Fruit fly (Drosophila melanogaster): ENCODE measurements around the gene CG18135.
A peak's percentile ranks its signal among the peaks of the same experiment; 100 is the strongest.

- TF ChIP-seq CG7368 (GFP tag; optimal IDR thresholded peaks at IDR 0.05) = no peak
- no peak for TF ChIP-seq CG3032 (tag; optimal IDR thresholded peaks at IDR 0.05)
- TF ChIP-seq CG11902 (GFP tag; optimal IDR thresholded peaks at IDR 0.05) = no peak
- TF ChIP-seq CG6854 (GFP tag; optimal IDR thresholded peaks at IDR 0.05) = no peak
- no peak for TF ChIP-seq CG11294 (GFP tag; IDR thresholded peaks at IDR 0.05)
- TF ChIP-seq fd59A (GFP tag; optimal IDR thresholded peaks at IDR 0.05) = no peak
- no peak for TF ChIP-seq Lpt (GFP tag; optimal IDR thresholded peaks at IDR 0.05)
- no peak for TF ChIP-seq Met (GFP tag; optimal IDR thresholded peaks at IDR 0.05)
- peak; percentile 8 for TF ChIP-seq pdm3 (GFP tag; optimal IDR thresholded peaks at IDR 0.05)
- no peak for TF ChIP-seq Ets21C (GFP tag; optimal IDR thresholded peaks at IDR 0.05)
These were observed 29.7 kb downstream of the CG18135 start for dm6 chr3L:18968193-18968969.

Measured in whole organism, prepupa.